Worm (Caenorhabditis elegans) whole organism, L3 larva: ENCODE data around the gene R13A1.3.

Source experiments
- R02D3.7 ChIP-seq: fragments of 150-350 bp; optimal IDR thresholded peaks from 2 replicates; lab custom pipeline; 2014; ENCODE audit warnings: missing biosample characterization, missing genetic modification characterization
- ZK546.5 ChIP-seq: sonication (generic microtip); optimal IDR thresholded peaks from 2 replicates; lab custom pipeline; 2017; ENCODE audit warnings: missing biosample characterization, missing genetic modification characterization
- aly-2 ChIP-seq: fragments of 150-350 bp; optimal IDR thresholded peaks from 2 replicates; lab custom pipeline; 2014; ENCODE audit warnings: missing biosample characterization, missing genetic modification characterization
- ama-1 ChIP-seq: fragments of 150-350 bp; optimal IDR thresholded peaks from 2 replicates; lab custom pipeline; 2018
- ceh-16 ChIP-seq: sonication (generic microtip); optimal IDR thresholded peaks from 2 replicates; lab custom pipeline; 2017; ENCODE audit warnings: missing biosample characterization, missing genetic modification characterization
- ceh-28 ChIP-seq: fragments of 150-350 bp; optimal IDR thresholded peaks from 2 replicates; lab custom pipeline; 2014; ENCODE audit warnings: missing biosample characterization, missing genetic modification reagents, missing genetic modification characterization
- egl-27 ChIP-seq: sonication (generic microtip); optimal IDR thresholded peaks from 4 replicates; lab custom pipeline; 2017; ENCODE audit warnings: missing biosample characterization, missing genetic modification reagents, missing genetic modification characterization
- egl-5 ChIP-seq: fragments of 150-350 bp; optimal IDR thresholded peaks from 2 replicates; lab custom pipeline; 2017; ENCODE audit warnings: missing biosample characterization, missing genetic modification reagents, missing genetic modification characterization, inconsistent platforms
- elt-1 ChIP-seq: fragments of 150-350 bp; optimal IDR thresholded peaks from 2 replicates; lab custom pipeline; 2014; ENCODE audit warnings: missing biosample characterization, missing genetic modification characterization
- elt-2 ChIP-seq: sonication (generic microtip); optimal IDR thresholded peaks from 2 replicates; lab custom pipeline; 2016; ENCODE audit warnings: missing genetic modification reagents, mild to moderate bottlenecking, missing genetic modification characterization, missing compliant biosample characterization
- elt-3 ChIP-seq, 3 experiments: fragments of 150-350 bp in 1 of 3; sonication (generic microtip) in 2 of 3; optimal IDR thresholded peaks; 2 replicates in 2 of 3; 4 replicates in 1 of 3; lab custom pipeline; 2014 to 2017; ENCODE audit warnings: missing biosample characterization in 3 of 3, missing genetic modification characterization in 3 of 3
- eor-1 ChIP-seq, 2 experiments: fragments of 150-350 bp; optimal IDR thresholded peaks; 2 replicates each; lab custom pipeline; 2014 to 2018; ENCODE audit warnings: missing biosample characterization in 2 of 2, missing genetic modification characterization in 2 of 2
- fkh-10 ChIP-seq: sonication (generic microtip); optimal IDR thresholded peaks from 2 replicates; lab custom pipeline; 2017; ENCODE audit warnings: missing biosample characterization, missing genetic modification reagents, missing genetic modification characterization
- fkh-2 ChIP-seq: fragments of 150-350 bp; optimal IDR thresholded peaks from 2 replicates; lab custom pipeline; 2014; ENCODE audit warnings: missing biosample characterization, missing genetic modification reagents, missing genetic modification characterization
- fos-1 ChIP-seq: fragments of 150-350 bp; optimal IDR thresholded peaks from 2 replicates; lab custom pipeline; 2014; ENCODE audit warnings: missing biosample characterization, missing genetic modification characterization
- hmg-11 ChIP-seq: sonication (generic microtip); optimal IDR thresholded peaks from 2 replicates; lab custom pipeline; 2016; ENCODE audit warnings: missing genetic modification characterization, missing compliant biosample characterization
- jun-1 ChIP-seq: fragments of 150-350 bp; optimal IDR thresholded peaks from 2 replicates; lab custom pipeline; 2014; ENCODE audit warnings: missing biosample characterization, missing genetic modification reagents, missing genetic modification characterization
- lin-39 ChIP-seq: fragments of 150-350 bp; optimal IDR thresholded peaks from 2 replicates; lab custom pipeline; 2018; ENCODE audit warnings: missing biosample characterization, missing genetic modification reagents, missing genetic modification characterization
- lsy-12 ChIP-seq: sonication (generic microtip); optimal IDR thresholded peaks from 2 replicates; lab custom pipeline; 2016; ENCODE audit warnings: mild to moderate bottlenecking, missing genetic modification characterization, missing compliant biosample characterization
- mdl-1 ChIP-seq: fragments of 150-350 bp; optimal IDR thresholded peaks from 2 replicates; lab custom pipeline; 2014; ENCODE audit warnings: missing biosample characterization, missing genetic modification characterization
- mml-1 ChIP-seq: fragments of 150-350 bp; sonication (generic microtip); optimal IDR thresholded peaks from 3 replicates; lab custom pipeline; 2014; ENCODE audit warnings: missing biosample characterization, missing genetic modification characterization
- nfya-1 ChIP-seq: sonication (generic microtip); optimal IDR thresholded peaks from 2 replicates; lab custom pipeline; 2017; ENCODE audit warnings: missing genetic modification characterization, mild to moderate bottlenecking, missing compliant biosample characterization, antibody characterized with exemption, moderate library complexity; ENCODE audit not compliant: insufficient read depth
- nhr-23 ChIP-seq: fragments of 150-350 bp; optimal IDR thresholded peaks from 2 replicates; lab custom pipeline; 2014; ENCODE audit warnings: missing biosample characterization, missing genetic modification reagents, missing genetic modification characterization
- nhr-25 ChIP-seq: sonication (generic microtip); optimal IDR thresholded peaks from 2 replicates; lab custom pipeline; 2017; ENCODE audit warnings: missing biosample characterization, missing genetic modification characterization
- nhr-28 ChIP-seq: fragments of 150-350 bp; optimal IDR thresholded peaks from 2 replicates; lab custom pipeline; 2014; ENCODE audit warnings: missing biosample characterization, missing genetic modification characterization
- nhr-43 ChIP-seq: sonication (generic microtip); optimal IDR thresholded peaks from 2 replicates; lab custom pipeline; 2016; ENCODE audit warnings: mild to moderate bottlenecking, missing genetic modification characterization, missing compliant biosample characterization; ENCODE audit not compliant: poor library complexity, severe bottlenecking
- nhr-76 ChIP-seq: fragments of 150-350 bp; sonication (generic microtip); optimal IDR thresholded peaks from 5 replicates; lab custom pipeline; 2014; ENCODE audit warnings: missing biosample characterization, missing genetic modification characterization
- nhr-77 ChIP-seq: fragments of 150-350 bp; optimal IDR thresholded peaks from 2 replicates; lab custom pipeline; 2014; ENCODE audit warnings: missing biosample characterization, missing genetic modification characterization
- pha-4 ChIP-seq: fragments of 150-350 bp; optimal IDR thresholded peaks from 2 replicates; lab custom pipeline; 2014; ENCODE audit warnings: missing biosample characterization, missing genetic modification reagents, missing genetic modification characterization
- pqm-1 ChIP-seq: fragments of 150-350 bp; optimal IDR thresholded peaks from 2 replicates; lab custom pipeline; 2017; ENCODE audit warnings: missing biosample characterization, missing genetic modification characterization, inconsistent platforms
- sea-2 ChIP-seq: fragments of 150-350 bp; sonication (generic microtip); optimal IDR thresholded peaks from 4 replicates; lab custom pipeline; 2014; ENCODE audit warnings: missing biosample characterization, missing genetic modification reagents, missing genetic modification characterization
- skn-1 ChIP-seq: fragments of 150-350 bp; optimal IDR thresholded peaks from 2 replicates; lab custom pipeline; 2014; ENCODE audit warnings: missing biosample characterization, missing genetic modification characterization
- snpc-4 ChIP-seq: fragments of 150-350 bp; optimal IDR thresholded peaks from 2 replicates; lab custom pipeline; 2014; ENCODE audit warnings: missing biosample characterization, missing genetic modification characterization
- tbx-2 ChIP-seq: sonication (generic microtip); optimal IDR thresholded peaks from 2 replicates; lab custom pipeline; 2016; ENCODE audit warnings: mild to moderate bottlenecking, missing genetic modification characterization, missing compliant biosample characterization
- unc-39 ChIP-seq: sonication (generic microtip); optimal IDR thresholded peaks from 4 replicates; lab custom pipeline; 2017; ENCODE audit warnings: missing biosample characterization, missing genetic modification characterization
- unc-62 ChIP-seq: fragments of 150-350 bp; sonication (generic microtip); optimal IDR thresholded peaks from 4 replicates; lab custom pipeline; 2014; ENCODE audit warnings: missing biosample characterization, missing genetic modification reagents, missing genetic modification characterization
- ztf-4 ChIP-seq: fragments of 150-350 bp; optimal IDR thresholded peaks from 2 replicates; lab custom pipeline; 2014; ENCODE audit warnings: missing biosample characterization, missing genetic modification characterization

R13A1.3 gene

DNA sequence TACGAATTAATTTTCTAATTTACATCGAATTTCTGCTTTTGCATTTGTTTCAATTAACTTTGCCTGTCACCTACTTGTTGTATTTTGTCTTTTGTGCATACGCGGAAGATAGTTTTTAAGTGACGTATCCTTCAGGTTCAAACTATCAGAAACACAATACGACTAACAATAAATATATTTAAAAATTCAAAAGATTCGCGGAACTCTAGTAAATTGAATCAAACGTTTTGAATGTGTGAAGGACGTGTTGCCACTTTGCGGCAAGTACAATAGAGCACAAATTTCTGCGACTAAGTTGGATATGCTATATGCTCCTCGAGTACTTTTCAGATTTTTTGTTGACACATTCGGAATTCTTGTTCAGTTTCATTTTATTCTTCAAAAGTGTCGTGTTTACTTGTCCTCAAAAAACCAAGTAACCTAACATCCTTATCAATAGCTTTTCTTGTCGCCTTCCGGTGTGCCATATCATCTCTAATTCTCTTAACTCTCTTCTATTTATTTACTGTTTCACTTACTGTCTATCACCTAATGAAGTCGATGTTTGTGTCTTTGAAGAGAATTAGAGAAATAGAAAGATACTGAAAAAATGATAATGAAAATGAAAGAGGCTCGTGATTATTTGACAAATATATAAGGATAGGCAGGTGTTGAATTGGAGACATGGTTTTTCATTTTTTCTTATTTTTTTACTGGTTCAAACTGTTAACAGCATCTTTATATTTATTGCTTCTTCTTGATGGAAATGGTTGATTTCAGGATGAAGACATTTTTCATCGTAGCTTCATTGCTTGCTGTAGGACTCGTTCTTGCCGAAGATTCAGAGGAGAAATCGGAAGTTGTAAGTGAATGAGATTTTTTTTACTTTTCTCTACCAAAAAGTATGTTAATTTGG lies 15.0 kb upstream of the R13A1.3 start, which contains the start of gene srlf-7:
Gene srlf-7, plus strand, starts transcription at position 760 of the 895 bp plus-strand sequence.
- TF ChIP-seq fkh-10 (GFP tag; lab: Kevin White, UChicago) (peak; percentile 65), snpc-4 (tag; lab: Kevin White, UChicago) (peak; percentile 9), nfya-1 (tag; lab: Kevin White, UChicago) (no peak), nhr-28 (tag; lab: Kevin White, UChicago) (no peak), elt-3 (tag; optimal IDR thresholded peaks at IDR 0.05; lab: Kevin White, UChicago) (peak; percentile 30 to 89 (median 45)), unc-62 (no peak), nhr-77 (tag; lab: Kevin White, UChicago) (no peak), ceh-28 (peak; percentile 62), pha-4 (tag; lab: Kevin White, UChicago) (peak; percentile 97), sea-2 (no peak), jun-1 (peak; percentile 88), pqm-1 (tag; lab: Kevin White, UChicago) (peak; percentile 100), skn-1 (tag; lab: Kevin White, UChicago) (peak; percentile 55), unc-39 (no peak), elt-2 (tag; lab: Kevin White, UChicago) (peak; percentile 99), nhr-43 (tag; lab: Kevin White, UChicago) (peak; percentile 11), aly-2 (tag; lab: Kevin White, UChicago) (no peak), nhr-23 (tag; lab: Kevin White, UChicago) (peak; percentile 71)

- TF ChIP-seq elt-2 (tag; lab: Kevin White, UChicago) (peak; percentile 94), elt-1 (tag; lab: Kevin White, UChicago) (no peak), sea-2 (no peak), aly-2 (tag; lab: Kevin White, UChicago) (no peak), nhr-28 (tag; lab: Kevin White, UChicago) (no peak), jun-1 (peak; percentile 77), ama-1 (lab: Kevin White, UChicago) (no peak), mdl-1 (tag; lab: Kevin White, UChicago) (no peak), elt-3 (tag; optimal IDR thresholded peaks at IDR 0.05; lab: Kevin White, UChicago) (peak in 1 of 3 experiments; percentile 21), mml-1 (tag; lab: Kevin White, UChicago) (no peak), unc-39 (no peak), pqm-1 (tag; lab: Kevin White, UChicago) (peak; percentile 94), lin-39 (tag; lab: Kevin White, UChicago) (no peak), nhr-23 (tag; lab: Kevin White, UChicago) (no peak), ceh-28 (peak; percentile 18), egl-27 (tag; lab: Kevin White, UChicago) (no peak), nhr-77 (tag; lab: Kevin White, UChicago) (no peak)
These were observed 13.4 kb upstream of the R13A1.3 start for ce11 chrIV:7190409-7190808.

DNA sequence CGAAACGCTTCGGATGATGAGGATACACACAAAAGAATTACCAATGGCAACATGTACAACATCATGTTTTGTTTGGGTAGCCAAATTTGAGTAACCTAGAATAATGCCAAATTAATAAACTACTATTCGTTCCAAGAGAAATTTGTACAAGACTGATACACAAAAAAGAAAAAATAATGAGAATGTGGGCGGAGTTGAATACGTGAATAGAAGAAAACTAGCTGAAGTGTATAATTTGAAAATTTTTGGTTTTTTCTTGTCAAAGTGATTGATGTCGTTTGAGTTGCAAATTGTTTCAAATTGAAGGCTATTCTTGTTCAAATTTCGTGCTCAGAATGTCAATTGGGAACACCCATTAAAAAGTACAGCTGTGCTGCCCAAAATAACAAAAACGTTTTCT lies 12.1 kb upstream of the R13A1.3 start, which contains the start of gene R13A1.5:
Gene R13A1.5, minus strand, starts transcription at position 101 of the 400 bp plus-strand sequence.
- TF ChIP-seq fos-1 (tag; lab: Kevin White, UChicago) (no peak), ceh-16 (tag; lab: Kevin White, UChicago) (no peak), elt-1 (tag; lab: Kevin White, UChicago) (no peak), nhr-25 (tag; lab: Kevin White, UChicago) (no peak), mml-1 (tag; lab: Kevin White, UChicago) (no peak), hmg-11 (tag; lab: Kevin White, UChicago) (no peak), sea-2 (no peak), egl-5 (no peak), ZK546.5 (tag; lab: Kevin White, UChicago) (no peak), lsy-12 (tag; lab: Kevin White, UChicago) (no peak), ztf-4 (tag; lab: Kevin White, UChicago) (no peak), R02D3.7 (no peak), nhr-23 (tag; lab: Kevin White, UChicago) (no peak), fkh-2 (no peak), nhr-43 (tag; lab: Kevin White, UChicago) (no peak), tbx-2 (tag; lab: Kevin White, UChicago) (no peak), egl-27 (tag; lab: Kevin White, UChicago) (no peak), eor-1 (tag; optimal IDR thresholded peaks at IDR 0.05; lab: Kevin White, UChicago) (no peak), nhr-76 (no peak), elt-2 (tag; lab: Kevin White, UChicago) (no peak)
